Worm (Caenorhabditis elegans) whole organism, L4/young adult: ENCODE measurements around the gene clec-169.

Experiments
- W03F9.2 ChIP-seq: fragments of 150-350 bp; optimal IDR thresholded peaks from 2 replicates; lab custom pipeline; 2014; ENCODE audit warnings: missing biosample characterization, missing genetic modification characterization
- dao-5 ChIP-seq: sonication (generic microtip); optimal IDR thresholded peaks from 2 replicates; lab custom pipeline; 2016; ENCODE audit warnings: missing genotype, missing genetic modification characterization, moderate library complexity, missing compliant biosample characterization
- him-1 ChIP-seq: sonication (generic microtip); optimal IDR thresholded peaks from 2 replicates; lab custom pipeline; 2016; ENCODE audit warnings: missing genotype, missing genetic modification reagents, missing genetic modification characterization, missing compliant biosample characterization

clec-169 gene

DNA sequence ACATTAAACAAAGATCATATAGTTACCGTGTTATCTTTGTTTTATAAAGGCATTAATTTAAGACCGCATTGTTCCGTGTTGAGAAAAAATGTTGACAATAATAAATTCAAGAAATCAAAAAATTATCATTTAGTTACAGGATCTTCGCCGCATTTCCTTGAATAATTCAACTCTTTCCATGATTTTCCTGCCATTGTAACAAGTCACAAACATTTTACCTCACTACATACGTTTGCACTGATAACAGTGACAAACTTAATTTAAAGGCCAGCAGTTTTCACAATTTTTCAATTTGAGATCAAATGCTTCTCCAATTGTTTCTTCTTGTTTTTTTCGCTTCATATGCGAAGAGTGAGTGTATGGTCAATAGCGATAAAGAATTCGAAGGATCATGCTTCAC is at the start of gene clec-169:
TSS of gene clec-169 (plus strand) at position 301 of the 400 bp plus-strand sequence.
- no peak for TF ChIP-seq him-1 (tag; lab: Kevin White, UChicago)
- TF ChIP-seq dao-5 (tag; lab: Kevin White, UChicago) = no peak
- TF ChIP-seq W03F9.2 (tag; lab: Kevin White, UChicago) = no peak

DNA sequence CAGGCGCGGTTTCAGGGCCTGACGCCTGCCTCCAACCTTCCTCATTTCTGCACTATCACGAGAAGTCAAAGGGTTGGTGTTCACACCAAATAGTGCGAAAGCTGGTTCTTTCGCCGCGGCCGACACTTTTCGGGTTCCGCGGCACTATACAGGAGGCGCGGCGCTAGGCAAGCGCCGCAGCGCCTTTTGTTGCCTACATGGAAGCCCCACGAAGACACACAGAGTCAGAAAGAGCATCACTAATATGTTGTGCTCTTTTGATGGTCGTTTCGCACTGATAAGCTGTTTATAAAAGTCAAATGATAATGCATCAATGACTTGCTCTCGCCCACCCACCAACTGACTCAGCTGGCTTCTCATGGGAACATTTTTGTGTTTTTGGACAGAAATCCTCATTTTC is 49.2 kb upstream of the clec-169 start:
- TF ChIP-seq dao-5 (tag; lab: Kevin White, UChicago) (no peak), him-1 (tag; lab: Kevin White, UChicago) (no peak), W03F9.2 (tag; lab: Kevin White, UChicago) (no peak)

ce11 chrIV:1212357-1212756 is 48.8 kb upstream of the clec-169 start:
- TF ChIP-seq dao-5 (tag; lab: Kevin White, UChicago) = no peak

DNA sequence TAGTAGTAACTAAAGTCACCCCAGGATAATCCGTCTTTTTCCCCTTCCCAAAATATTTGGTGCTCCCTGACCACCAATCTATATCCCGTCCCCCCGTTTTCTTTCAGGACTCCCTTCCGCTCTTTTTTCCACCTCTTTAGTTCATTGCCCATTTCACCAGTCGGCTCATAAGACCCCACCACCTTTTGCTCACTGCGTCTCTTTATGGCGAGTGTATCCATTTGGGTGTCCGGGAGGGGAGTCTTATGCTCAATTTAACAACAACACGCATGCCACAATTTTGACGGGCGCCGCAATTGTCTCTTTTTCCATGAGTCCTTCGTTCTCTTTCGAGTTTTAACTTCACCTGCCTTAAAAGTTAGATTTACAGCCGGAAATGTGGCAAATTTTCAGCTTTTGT is 47.9 kb upstream of the clec-169 start:
- no peak for TF ChIP-seq W03F9.2 (tag; lab: Kevin White, UChicago)

DNA sequence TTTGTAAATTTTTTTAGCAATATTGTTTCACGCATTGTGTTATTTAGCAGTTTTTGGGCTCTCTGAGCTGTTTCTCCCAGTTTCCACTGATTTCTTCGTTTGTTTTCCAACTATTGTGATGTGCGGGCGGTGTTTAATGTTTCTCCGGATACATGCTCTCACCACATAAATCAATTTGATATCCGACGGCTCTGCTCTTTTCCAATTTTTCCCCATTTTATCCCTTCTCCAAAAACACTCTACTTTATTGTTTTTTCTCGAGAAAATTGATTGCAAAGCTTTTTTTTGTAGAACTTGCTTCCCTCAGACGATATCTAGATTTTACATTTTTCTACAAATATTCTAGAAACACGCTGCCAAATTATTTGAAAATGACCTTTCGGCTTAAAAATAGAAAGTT is 45.6 kb upstream of the clec-169 start:
- TF ChIP-seq him-1 (tag; lab: Kevin White, UChicago) (no peak), dao-5 (tag; lab: Kevin White, UChicago) (no peak), W03F9.2 (tag; lab: Kevin White, UChicago) (no peak)

ce11 chrIV:1216290-1216689 is 44.8 kb upstream of the clec-169 start, which contains the start of gene W09G12.9:
Gene W09G12.9, plus strand, starts transcription at chrIV:1216590.
- TF ChIP-seq W03F9.2 (tag; lab: Kevin White, UChicago) (no peak), him-1 (tag; lab: Kevin White, UChicago) (no peak), dao-5 (tag; lab: Kevin White, UChicago) (no peak)

ce11 chrIV:1221167-1221566 is 40.0 kb upstream of the clec-169 start, which contains the start of gene W09G12.10:
Gene W09G12.10, minus strand, starts transcription at chrIV:1221287.
- TF ChIP-seq him-1 (tag; lab: Kevin White, UChicago) = no peak
- no peak for TF ChIP-seq dao-5 (tag; lab: Kevin White, UChicago)
- no peak for TF ChIP-seq W03F9.2 (tag; lab: Kevin White, UChicago)

DNA sequence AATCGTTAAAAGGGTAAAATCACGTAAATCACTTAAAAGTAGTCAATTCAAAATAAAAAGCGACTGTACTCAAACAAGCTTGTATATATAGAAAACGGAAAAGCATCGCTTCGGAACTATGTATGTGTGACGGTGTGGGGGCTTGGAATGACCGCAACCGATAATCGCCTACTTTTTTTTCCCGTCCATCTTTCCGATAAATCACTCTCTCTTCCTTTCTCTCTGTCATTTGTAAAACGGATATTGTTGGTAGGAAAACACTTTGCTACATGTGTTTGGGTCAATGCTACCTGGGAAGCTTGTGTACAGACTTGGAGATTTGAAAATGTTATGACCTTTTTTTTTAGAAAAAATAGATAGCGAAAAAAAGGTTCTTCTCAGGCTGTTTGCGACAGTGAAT is 36.3 kb upstream of the clec-169 start:
- no peak for TF ChIP-seq dao-5 (tag; lab: Kevin White, UChicago)
- TF ChIP-seq him-1 (tag; lab: Kevin White, UChicago) = no peak
- no peak for TF ChIP-seq W03F9.2 (tag; lab: Kevin White, UChicago)

DNA sequence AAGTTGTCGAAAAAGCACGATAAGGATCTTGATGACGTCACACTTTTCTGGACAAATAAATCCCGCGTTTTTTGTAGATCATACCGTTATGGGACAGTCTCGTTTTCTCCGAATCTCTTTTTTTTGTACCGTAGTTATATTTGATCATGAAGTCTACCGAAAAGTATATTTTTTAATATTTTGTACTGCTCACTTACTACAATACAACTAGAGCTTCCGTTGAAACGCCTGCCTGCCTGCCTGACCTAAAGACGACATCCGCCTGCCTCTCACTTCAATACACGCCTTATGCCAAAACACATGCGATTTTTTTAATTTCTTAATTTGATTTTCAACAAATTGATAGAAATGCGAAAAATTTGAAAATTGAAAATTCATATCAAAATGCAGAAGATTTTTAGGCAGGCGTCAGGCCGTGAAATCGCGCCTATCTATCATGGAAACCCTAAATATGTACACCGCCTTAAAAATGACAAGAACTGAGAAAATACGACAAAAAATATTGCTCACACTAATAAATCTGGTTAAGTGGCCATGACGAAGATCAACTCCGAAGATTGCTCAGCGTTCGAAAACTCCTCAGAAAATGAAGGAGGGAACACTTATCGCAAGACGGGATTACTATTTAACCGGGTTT is 35.4 kb upstream of the clec-169 start, which contains the start of gene W09G12.8:
TSS of gene W09G12.8 (plus strand) at position 587 of the 637 bp plus-strand sequence.
- no peak for TF ChIP-seq him-1 (tag; lab: Kevin White, UChicago)
- no peak for TF ChIP-seq W03F9.2 (tag; lab: Kevin White, UChicago)
- no peak for TF ChIP-seq dao-5 (tag; lab: Kevin White, UChicago)

DNA sequence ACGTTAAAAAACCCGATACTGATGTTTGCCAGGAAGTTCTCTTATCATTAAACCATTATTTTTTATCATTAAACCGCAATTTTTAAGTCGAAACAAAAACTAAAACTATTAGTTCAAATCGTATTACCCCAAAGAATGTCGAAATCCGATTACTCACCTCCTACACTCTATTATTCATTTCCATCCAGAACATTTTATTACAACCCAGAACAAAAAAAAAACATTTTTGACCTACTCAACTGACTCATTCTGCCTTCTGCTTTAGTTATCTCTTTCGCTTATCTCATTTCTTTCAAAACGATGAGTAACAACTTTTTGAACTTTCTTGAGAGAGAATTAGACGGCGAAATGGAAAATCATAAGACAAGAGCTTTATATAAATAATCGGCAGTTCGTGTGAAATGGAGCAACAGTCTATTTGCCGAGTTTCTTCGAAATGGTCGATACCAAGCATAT is 32.4 kb upstream of the clec-169 start, which contains the start of gene W09G12.7:
TSS of gene W09G12.7 (plus strand) at position 406 of the 456 bp plus-strand sequence.
- TF ChIP-seq W03F9.2 (tag; lab: Kevin White, UChicago) (no peak), dao-5 (tag; lab: Kevin White, UChicago) (no peak), him-1 (tag; lab: Kevin White, UChicago) (no peak)

ce11 chrIV:1231589-1231988 is 29.5 kb upstream of the clec-169 start, which contains the start of gene W09G12.6:
Gene W09G12.6, plus strand, starts transcription at chrIV:1231889.
- TF ChIP-seq dao-5 (tag; lab: Kevin White, UChicago) (no peak), him-1 (tag; lab: Kevin White, UChicago) (no peak), W03F9.2 (tag; lab: Kevin White, UChicago) (no peak)

DNA sequence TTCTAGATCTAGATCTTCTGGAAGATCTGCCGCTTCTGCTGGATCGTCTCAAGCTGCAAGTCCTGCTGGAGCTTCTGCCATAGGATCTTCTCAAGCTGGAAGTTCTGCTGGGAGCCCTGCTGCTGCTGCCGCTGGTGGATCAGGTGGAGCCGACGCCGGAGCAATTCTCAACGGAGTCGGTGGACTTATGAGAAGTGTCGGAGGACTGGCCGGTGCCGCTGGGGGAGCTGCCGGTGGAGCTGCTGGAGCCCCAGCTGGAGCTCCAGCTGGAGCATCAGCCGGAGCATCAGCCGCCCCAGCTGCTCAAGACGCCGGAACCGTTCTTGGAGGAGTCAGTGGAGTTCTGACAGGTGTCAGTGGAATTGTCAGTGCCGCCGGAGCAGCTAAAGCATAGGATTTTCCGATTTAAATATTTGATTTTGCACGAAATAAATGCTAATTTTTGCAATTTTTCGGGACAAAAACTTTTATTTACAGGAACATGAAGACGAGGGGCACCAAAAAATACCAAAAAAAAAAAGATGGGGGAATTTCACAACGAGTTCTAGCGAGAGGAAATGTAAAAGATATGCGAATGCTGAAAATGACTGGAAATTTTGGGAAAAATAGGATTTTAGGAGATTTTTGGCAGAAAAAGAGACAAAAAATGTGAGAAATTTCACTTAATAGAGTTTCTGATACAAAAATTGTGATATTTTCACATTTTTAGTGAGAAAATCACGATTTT is 28.5 kb upstream of the clec-169 start:
- TF ChIP-seq W03F9.2 (tag; lab: Kevin White, UChicago) (no peak), him-1 (tag; lab: Kevin White, UChicago) (no peak), dao-5 (tag; lab: Kevin White, UChicago) (no peak)

- TF ChIP-seq him-1 (tag; lab: Kevin White, UChicago) = no peak
- no peak for TF ChIP-seq W03F9.2 (tag; lab: Kevin White, UChicago)
- TF ChIP-seq dao-5 (tag; lab: Kevin White, UChicago) = no peak
These were observed 26.3 kb upstream of the clec-169 start for ce11 chrIV:1234780-1235179.
